Worm (Caenorhabditis elegans): Measurements from ENCODE around the gene ule-4.

ule-4 gene

ce11 chrIV:13678649-13679048 lies 31.2 kb upstream of the ule-4 start, which contains the start of gene srlf-26:
Gene srlf-26 (plus strand): TSS chrIV:13678949.
- no peak for TF ChIP-seq ceh-30 (tag; optimal IDR thresholded peaks at IDR 0.05)
- no peak for TF ChIP-seq fkh-10 (GFP tag; optimal IDR thresholded peaks at IDR 0.05)
- TF ChIP-seq ref-2 (tag; optimal IDR thresholded peaks at IDR 0.05), result no peak
- no peak for TF ChIP-seq pax-1 (tag; optimal IDR thresholded peaks at IDR 0.05)
- TF ChIP-seq ceh-48 (tag; optimal IDR thresholded peaks at IDR 0.05), result no peak
- TF ChIP-seq sox-2 (GFP tag; IDR thresholded peaks at IDR 0.05), result no peak
- TF ChIP-seq ceh-6 (GFP tag; optimal IDR thresholded peaks at IDR 0.05), result no peak
- no peak for TF ChIP-seq hlh-15 (tag; optimal IDR thresholded peaks at IDR 0.05)
- no peak for TF ChIP-seq unc-42 (tag; optimal IDR thresholded peaks at IDR 0.05)

- no peak for TF ChIP-seq ceh-31 (tag; optimal IDR thresholded peaks at IDR 0.05)
- no peak for TF ChIP-seq dmd-4 (tag; optimal IDR thresholded peaks at IDR 0.05; ENCODE audit: borderline replicate concordance)
- no peak for TF ChIP-seq pros-1 (tag; optimal IDR thresholded peaks at IDR 0.05)
- no peak for TF ChIP-seq ceh-19 (GFP tag; optimal IDR thresholded peaks at IDR 0.05)
- TF ChIP-seq pat-9 (tag; optimal IDR thresholded peaks at IDR 0.05), result no peak
- no peak for TF ChIP-seq ceh-45 (GFP tag; IDR thresholded peaks at IDR 0.05)
- TF ChIP-seq zip-5 (tag; optimal IDR thresholded peaks at IDR 0.05), result no peak
- no peak for TF ChIP-seq rnt-1 (tag; optimal IDR thresholded peaks at IDR 0.05)
- TF ChIP-seq unc-42 (tag; optimal IDR thresholded peaks at IDR 0.05), result no peak
- no peak for TF ChIP-seq che-1 (tag; optimal IDR thresholded peaks at IDR 0.05)
- no peak for TF ChIP-seq ets-4 (tag; optimal IDR thresholded peaks at IDR 0.05)
- no peak for TF ChIP-seq elt-2 (tag; optimal IDR thresholded peaks at IDR 0.05)
- no peak for TF ChIP-seq ceh-2 (tag; optimal IDR thresholded peaks at IDR 0.05)
- no peak for TF ChIP-seq nfya-1 (tag; optimal IDR thresholded peaks at IDR 0.05)
- no peak for TF ChIP-seq mec-3 (tag; optimal IDR thresholded peaks at IDR 0.05; ENCODE audit: borderline replicate concordance)
- TF ChIP-seq C08G9.2 (tag; optimal IDR thresholded peaks at IDR 0.05), result no peak
These were observed 26.0 kb upstream of the ule-4 start, which contains the start of gene oac-48 for ce11 chrIV:13673504-13673903. Gene oac-48 (plus strand): TSS chrIV:13673804.

- TF ChIP-seq ref-2 (tag; optimal IDR thresholded peaks at IDR 0.05) (no peak), pha-2 (tag; optimal IDR thresholded peaks at IDR 0.05) (no peak), unc-3 (GFP tag; conservative IDR thresholded peaks at IDR 0.05) (no peak), unc-3 (tag; optimal IDR thresholded peaks at IDR 0.05) (no peak), ceh-18 (tag; optimal IDR thresholded peaks at IDR 0.05) (no peak), hlh-8 (tag; optimal IDR thresholded peaks at IDR 0.05) (no peak), ceh-48 (tag; optimal IDR thresholded peaks at IDR 0.05) (no peak), lin-11 (tag; optimal IDR thresholded peaks at IDR 0.05) (no peak), ceh-22 (tag; optimal IDR thresholded peaks at IDR 0.05) (no peak), odd-2 (tag; optimal IDR thresholded peaks at IDR 0.05) (no peak), che-1 (tag; optimal IDR thresholded peaks at IDR 0.05) (no peak), ztf-16 (tag; optimal IDR thresholded peaks at IDR 0.05) (no peak), nhr-11 (tag; optimal IDR thresholded peaks at IDR 0.05) (no peak), fkh-6 (tag; optimal IDR thresholded peaks at IDR 0.05) (no peak), mec-3 (tag; optimal IDR thresholded peaks at IDR 0.05; ENCODE audit: borderline replicate concordance) (no peak), tbx-7 (tag; optimal IDR thresholded peaks at IDR 0.05) (no peak), ceh-14 (tag; optimal IDR thresholded peaks at IDR 0.05) (no peak)
These were observed 19.5 kb upstream of the ule-4 start, which contains the start of gene fbxa-215 for ce11 chrIV:13666849-13667430. Gene fbxa-215 (minus strand): TSS chrIV:13666909.

ce11 chrIV:13665073-13665472 lies 17.6 kb upstream of the ule-4 start:
- TF ChIP-seq unc-55 (GFP tag; optimal IDR thresholded peaks at IDR 0.05) (no peak), elt-4 (tag; optimal IDR thresholded peaks at IDR 0.05) (no peak), T23F11.4 (GFP tag; optimal IDR thresholded peaks at IDR 0.05) (no peak), hlh-8 (tag; optimal IDR thresholded peaks at IDR 0.05) (no peak)

All from whole organism, late embryonic.